Worm (Caenorhabditis elegans): ENCODE results near the gene nlp-29.

- no peak for TF ChIP-seq let-526 (GFP tag; IDR thresholded peaks at IDR 0.05)
- TF ChIP-seq unc-62 (GFP tag; optimal IDR thresholded peaks at IDR 0.05) = no peak
- no peak for TF ChIP-seq lin-35 (GFP tag; optimal IDR thresholded peaks at IDR 0.05)
- no peak for TF ChIP-seq ztf-26 (tag; optimal IDR thresholded peaks at IDR 0.05)
- TF ChIP-seq ets-4 (GFP tag; optimal IDR thresholded peaks at IDR 0.05) = no peak
- no peak for TF ChIP-seq bed-2 (GFP tag; IDR thresholded peaks at IDR 0.05)
- no peak for TF ChIP-seq snpc-4 (GFP tag; optimal IDR thresholded peaks at IDR 0.05)
- TF ChIP-seq snpc-4 (tag; optimal IDR thresholded peaks at IDR 0.05) = no peak
- TF ChIP-seq mxl-1 (tag; optimal IDR thresholded peaks at IDR 0.05) = no peak
Observed at ce11 chrV:4022309-4022708, 38.1 kb downstream of the nlp-29 start, which contains the start of gene cyp-35A3.

All from whole organism, young adult.